Worm (Caenorhabditis elegans) whole organism, L2 larva: ENCODE results near the gene C08F1.12.
"Not testable (repeated sequence)": the region's sequence is repeated elsewhere in the genome, so short reads cannot be mapped to it uniquely, and the experiment has no call there.

Experiments
- C34F6.9 ChIP-seq: fragments of 150-350 bp; optimal IDR thresholded peaks from 2 replicates; lab custom pipeline; 2014; ENCODE audit warnings: missing biosample characterization, missing genetic modification characterization
- F13H6.1 ChIP-seq: sonication (generic microtip); optimal IDR thresholded peaks from 2 replicates; lab custom pipeline; 2016; ENCODE audit warnings: missing genetic modification characterization, missing compliant biosample characterization
- R02D3.7 ChIP-seq: fragments of 150-350 bp; optimal IDR thresholded peaks from 2 replicates; lab custom pipeline; 2014; ENCODE audit warnings: missing biosample characterization, missing genetic modification characterization
- Y55F3AM.14 ChIP-seq: fragments of 200-800 bp; sonication (Bioruptor generic); optimal IDR thresholded peaks from 2 replicates; lab custom pipeline; 2018; ENCODE audit warnings: mild to moderate bottlenecking, missing genetic modification characterization, missing compliant biosample characterization
- ZK546.5 ChIP-seq: sonication (generic microtip); optimal IDR thresholded peaks from 2 replicates; lab custom pipeline; 2017; ENCODE audit warnings: missing biosample characterization, missing genetic modification characterization
- alr-1 ChIP-seq: fragments of 150-350 bp; optimal IDR thresholded peaks from 2 replicates; lab custom pipeline; 2014; ENCODE audit warnings: missing biosample characterization, missing genetic modification characterization
- aly-2 ChIP-seq: fragments of 150-350 bp; optimal IDR thresholded peaks from 2 replicates; lab custom pipeline; 2014; ENCODE audit warnings: missing biosample characterization, missing genetic modification characterization
- ama-1 ChIP-seq: fragments of 150-350 bp; optimal IDR thresholded peaks from 2 replicates; lab custom pipeline; 2018; ENCODE audit warnings: inconsistent platforms
- ceh-16 ChIP-seq: fragments of 150-350 bp; optimal IDR thresholded peaks from 2 replicates; lab custom pipeline; 2014; ENCODE audit warnings: missing biosample characterization, missing genetic modification characterization
- ceh-82 ChIP-seq: fragments of 150-350 bp; optimal IDR thresholded peaks from 2 replicates; lab custom pipeline; 2014; ENCODE audit warnings: missing biosample characterization, missing genetic modification characterization
- crh-2 ChIP-seq: sonication (generic microtip); optimal IDR thresholded peaks from 2 replicates; lab custom pipeline; 2017; ENCODE audit warnings: missing biosample characterization, missing genetic modification characterization
- dmd-4 ChIP-seq: sonication (generic microtip); optimal IDR thresholded peaks from 2 replicates; lab custom pipeline; 2017; ENCODE audit warnings: missing biosample characterization, missing genetic modification characterization
- egl-27 ChIP-seq: sonication (generic microtip); optimal IDR thresholded peaks from 3 replicates; lab custom pipeline; 2017; ENCODE audit warnings: missing biosample characterization, missing genetic modification reagents, missing genetic modification characterization
- elt-3 ChIP-seq: sonication (generic microtip); optimal IDR thresholded peaks from 2 replicates; lab custom pipeline; 2017; ENCODE audit warnings: missing biosample characterization, missing genetic modification characterization
- fos-1 ChIP-seq: fragments of 150-350 bp; optimal IDR thresholded peaks from 2 replicates; lab custom pipeline; 2014; ENCODE audit warnings: missing biosample characterization, missing genetic modification characterization
- gmeb-1 ChIP-seq: fragments of 150-350 bp; optimal IDR thresholded peaks from 2 replicates; lab custom pipeline; 2014; ENCODE audit warnings: missing biosample characterization, missing genetic modification characterization
- lin-11 ChIP-seq: fragments of 150-350 bp; sonication (generic microtip); optimal IDR thresholded peaks from 2 replicates; lab custom pipeline; 2014; ENCODE audit warnings: missing biosample characterization, missing genetic modification characterization, inconsistent platforms, mixed read lengths
- lin-13 ChIP-seq: fragments of 150-350 bp; optimal IDR thresholded peaks from 2 replicates; lab custom pipeline; 2014; ENCODE audit warnings: missing biosample characterization, missing genetic modification reagents, missing genetic modification characterization
- lsy-2 ChIP-seq, 2 experiments: fragments of 150-350 bp in 1 of 2; sonication (generic microtip) in 1 of 2; optimal IDR thresholded peaks; 2 replicates each; lab custom pipeline; 2014 to 2017; ENCODE audit warnings: missing biosample characterization in 2 of 2, missing genetic modification characterization in 2 of 2
- mab-5 ChIP-seq: fragments of 150-350 bp; optimal IDR thresholded peaks from 2 replicates; lab custom pipeline; 2014; ENCODE audit warnings: missing biosample characterization, missing genetic modification characterization
- mbf-1 ChIP-seq: sonication (generic microtip); optimal IDR thresholded peaks from 2 replicates; lab custom pipeline; 2017; ENCODE audit warnings: missing biosample characterization, missing genetic modification characterization
- nhr-10 ChIP-seq: sonication (generic microtip); optimal IDR thresholded peaks from 2 replicates; lab custom pipeline; 2017; ENCODE audit warnings: missing biosample characterization, missing genetic modification characterization
- nhr-11 ChIP-seq: fragments of 150-350 bp; optimal IDR thresholded peaks from 2 replicates; lab custom pipeline; 2014; ENCODE audit warnings: missing biosample characterization, missing genetic modification characterization
- nhr-12 ChIP-seq: fragments of 150-350 bp; optimal IDR thresholded peaks from 2 replicates; lab custom pipeline; 2014; ENCODE audit warnings: missing biosample characterization, missing genetic modification characterization
- nhr-129 ChIP-seq: fragments of 150-350 bp; optimal IDR thresholded peaks from 2 replicates; lab custom pipeline; 2014; ENCODE audit warnings: missing biosample characterization, missing genetic modification characterization
- nhr-21 ChIP-seq: fragments of 150-350 bp; optimal IDR thresholded peaks from 2 replicates; lab custom pipeline; 2014; ENCODE audit warnings: missing biosample characterization, missing genetic modification characterization
- nhr-23 ChIP-seq: fragments of 150-350 bp; optimal IDR thresholded peaks from 2 replicates; lab custom pipeline; 2014; ENCODE audit warnings: missing biosample characterization, missing genetic modification reagents, missing genetic modification characterization
- nhr-25 ChIP-seq: fragments of 150-350 bp; sonication (generic microtip); optimal IDR thresholded peaks from 3 replicates; lab custom pipeline; 2014; ENCODE audit warnings: missing biosample characterization, missing genetic modification characterization
- nhr-6 ChIP-seq: fragments of 150-350 bp; optimal IDR thresholded peaks from 2 replicates; lab custom pipeline; 2014; ENCODE audit warnings: missing biosample characterization, missing genetic modification characterization
- nhr-77 ChIP-seq: fragments of 150-350 bp; optimal IDR thresholded peaks from 2 replicates; lab custom pipeline; 2014; ENCODE audit warnings: missing biosample characterization, missing genetic modification characterization
- peb-1 ChIP-seq: fragments of 150-350 bp; optimal IDR thresholded peaks from 2 replicates; lab custom pipeline; 2014; ENCODE audit warnings: missing biosample characterization, missing genetic modification characterization
- sma-3 ChIP-seq: sonication (generic microtip); optimal IDR thresholded peaks from 2 replicates; lab custom pipeline; 2016; ENCODE audit warnings: missing genetic modification reagents, missing genetic modification characterization, missing compliant biosample characterization
- sma-9 ChIP-seq, 2 experiments: fragments of 150-350 bp in 1 of 2; sonication (generic microtip) in 1 of 2; optimal IDR thresholded peaks; 2 replicates each; lab custom pipeline; 2014 to 2016; ENCODE audit warnings: missing genetic modification characterization in 2 of 2, mild to moderate bottlenecking in 1 of 2, missing biosample characterization in 1 of 2, missing compliant biosample characterization in 1 of 2, missing genetic modification reagents in 1 of 2, moderate library complexity in 1 of 2
- snpc-4 ChIP-seq: fragments of 150-350 bp; optimal IDR thresholded peaks from 2 replicates; lab custom pipeline; 2014; ENCODE audit warnings: missing biosample characterization, missing genetic modification characterization
- unc-55 ChIP-seq: fragments of 150-350 bp; sonication (generic microtip); optimal IDR thresholded peaks from 3 replicates; lab custom pipeline; 2014; ENCODE audit warnings: missing biosample characterization, missing genetic modification reagents, missing genetic modification characterization
- unc-62 ChIP-seq: fragments of 150-350 bp; optimal IDR thresholded peaks from 2 replicates; lab custom pipeline; 2014; ENCODE audit warnings: missing biosample characterization, missing genetic modification reagents, missing genetic modification characterization
- zag-1 ChIP-seq: fragments of 150-350 bp; optimal IDR thresholded peaks from 2 replicates; lab custom pipeline; 2014; ENCODE audit warnings: missing biosample characterization, missing genetic modification characterization
- ztf-11 ChIP-seq: sonication (generic microtip); optimal IDR thresholded peaks from 2 replicates; lab custom pipeline; 2017; ENCODE audit warnings: missing biosample characterization, missing genetic modification characterization
- ztf-4 ChIP-seq: fragments of 150-350 bp; optimal IDR thresholded peaks from 2 replicates; lab custom pipeline; 2014; ENCODE audit warnings: missing biosample characterization, missing genetic modification characterization

C08F1.12 gene

DNA sequence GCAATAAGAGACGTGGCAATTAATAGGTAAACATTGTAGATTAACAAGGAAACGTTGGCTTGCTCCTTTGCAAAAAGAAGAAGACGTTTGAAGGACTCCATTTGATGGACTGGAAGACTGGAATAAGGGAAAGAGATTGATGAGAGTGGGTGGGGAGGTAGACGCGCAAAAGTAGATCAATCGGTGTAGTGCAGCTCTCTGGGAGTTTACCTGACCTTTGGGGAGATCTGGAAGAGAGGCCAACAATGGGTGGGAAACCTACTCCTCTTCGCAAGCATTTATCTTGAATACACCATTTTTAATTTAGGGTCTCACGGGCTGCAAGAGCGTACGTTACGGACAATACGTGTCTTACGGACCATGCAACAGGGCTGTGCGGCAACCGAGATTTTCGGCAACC, at the start of gene C08F1.12:
TSS of gene C08F1.12 (minus strand) at position 101 of the 400 bp plus-strand sequence.
- TF ChIP-seq nhr-12 (tag; lab: Kevin White, UChicago) = no peak
- TF ChIP-seq crh-2 (tag; lab: Kevin White, UChicago) = no peak
- TF ChIP-seq fos-1 (tag; lab: Kevin White, UChicago) = no peak
- no peak for TF ChIP-seq ceh-16
- TF ChIP-seq snpc-4 (tag; lab: Kevin White, UChicago) = no peak
- TF ChIP-seq alr-1 (tag; lab: Kevin White, UChicago) = no peak
- TF ChIP-seq zag-1 (tag; lab: Kevin White, UChicago) = no peak
- no peak for TF ChIP-seq F13H6.1
- no peak for TF ChIP-seq unc-55 (GFP tag; lab: Kevin White, UChicago)
- no peak for TF ChIP-seq R02D3.7 (tag; lab: Kevin White, UChicago)
- no peak for TF ChIP-seq egl-27
- TF ChIP-seq ceh-82 (tag; lab: Kevin White, UChicago) = no peak
- TF ChIP-seq C34F6.9 (tag; lab: Kevin White, UChicago) = no peak
- TF ChIP-seq lsy-2 (tag; optimal IDR thresholded peaks at IDR 0.05; lab: Kevin White, UChicago) = no peak
- no peak for TF ChIP-seq elt-3 (tag; lab: Kevin White, UChicago)
- no peak for TF ChIP-seq lin-11 (tag; lab: Kevin White, UChicago)
- no peak for TF ChIP-seq nhr-25 (tag; lab: Kevin White, UChicago)
- TF ChIP-seq dmd-4 (tag; lab: Kevin White, UChicago) = no peak
- TF ChIP-seq mab-5 (tag; lab: Kevin White, UChicago) = no peak

DNA sequence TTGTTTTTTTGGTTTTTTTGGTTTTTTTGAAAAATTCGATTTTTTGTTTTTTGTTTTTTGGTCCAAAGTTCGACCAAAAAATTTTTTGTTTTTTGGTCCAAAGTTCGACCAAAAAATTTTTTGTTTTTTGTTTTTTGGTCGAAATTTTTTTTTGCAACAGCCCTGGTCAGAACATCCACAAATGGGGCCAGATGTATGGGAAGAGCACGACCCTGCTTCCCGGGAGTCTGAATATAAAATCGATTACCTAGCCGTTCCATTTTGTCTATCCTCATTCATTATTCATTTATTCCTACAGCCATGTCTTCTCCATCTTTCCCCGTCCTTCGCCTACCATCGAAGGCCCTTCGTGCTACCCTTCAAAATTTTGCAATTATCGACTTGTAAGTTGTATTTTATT, 47.8 kb upstream of the C08F1.12 start, which contains the start of gene fbxb-95:
TSS of gene fbxb-95 (plus strand) at position 301 of the 400 bp plus-strand sequence.
- not testable (repeated sequence) for TF ChIP-seq lin-11 (tag; lab: Kevin White, UChicago); nhr-23; dmd-4 (tag; lab: Kevin White, UChicago)

DNA sequence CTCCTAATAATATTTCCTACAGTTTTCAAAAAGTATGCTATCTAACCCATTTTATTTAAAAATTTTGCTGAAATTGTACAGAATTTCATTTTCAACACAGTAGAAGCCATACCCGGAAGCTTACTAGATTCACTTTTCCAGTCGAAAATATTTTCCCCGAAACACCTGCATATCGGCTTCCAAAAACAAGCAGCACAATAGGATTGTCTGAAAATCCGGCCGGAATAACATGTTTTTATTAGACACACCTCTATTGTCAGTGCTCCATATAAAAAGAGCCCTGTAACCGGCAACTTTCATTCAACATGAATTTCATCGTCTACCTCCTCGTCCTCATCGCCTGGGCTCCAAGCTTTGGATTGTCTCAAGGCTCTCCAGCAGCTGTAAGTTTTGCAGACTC, 46.2 kb upstream of the C08F1.12 start, which contains the start of gene C52E2.2:
TSS of gene C52E2.2 (plus strand) at position 301 of the 400 bp plus-strand sequence.
- TF ChIP-seq sma-3 (GFP tag; lab: Kevin White, UChicago) = no peak
- no peak for TF ChIP-seq egl-27
- no peak for TF ChIP-seq ceh-82 (tag; lab: Kevin White, UChicago)
- TF ChIP-seq mab-5 (tag; lab: Kevin White, UChicago) = no peak
- no peak for TF ChIP-seq gmeb-1
- TF ChIP-seq ama-1 = no peak
- TF ChIP-seq nhr-11 (tag; lab: Kevin White, UChicago) = no peak
- TF ChIP-seq alr-1 (tag; lab: Kevin White, UChicago) = no peak
- no peak for TF ChIP-seq ZK546.5 (tag; lab: Kevin White, UChicago)
- no peak for TF ChIP-seq unc-62
- TF ChIP-seq, all 48 proteins: peak for 0

DNA sequence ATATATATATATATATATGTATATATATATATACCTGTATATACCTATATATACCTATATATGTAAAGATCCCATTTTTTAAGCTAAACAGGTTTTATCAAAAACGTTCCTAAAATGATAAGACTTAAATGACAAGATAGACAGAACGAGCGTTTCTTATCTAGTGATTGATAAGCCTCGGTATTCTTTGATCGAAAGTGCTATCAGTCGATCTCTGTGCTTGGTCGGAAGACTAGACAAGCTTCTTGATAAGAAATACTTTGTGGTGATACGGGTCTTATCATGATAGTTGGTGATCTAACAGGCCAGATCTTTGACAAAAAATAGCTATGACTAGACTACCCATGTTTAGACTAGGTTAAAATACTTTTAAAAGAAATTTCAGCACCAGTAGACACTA, 45.5 kb upstream of the C08F1.12 start:
- TF ChIP-seq nhr-23 = no peak
- TF ChIP-seq fos-1 (tag; lab: Kevin White, UChicago) = peak; percentile 97
- peak; percentile 22 for TF ChIP-seq nhr-21 (tag; lab: Kevin White, UChicago)
- peak; percentile 36 for TF ChIP-seq crh-2 (tag; lab: Kevin White, UChicago)
- TF ChIP-seq peb-1 (tag; lab: Kevin White, UChicago) = no peak
- TF ChIP-seq F13H6.1 = peak; percentile 32
- TF ChIP-seq gmeb-1 = peak; percentile 25
- TF ChIP-seq lin-11 (tag; lab: Kevin White, UChicago) = no peak
- TF ChIP-seq nhr-10 (tag; lab: Kevin White, UChicago) = no peak
- TF ChIP-seq egl-27 = peak; percentile 83
- peak; percentile 91 for TF ChIP-seq sma-9 (GFP tag; optimal IDR thresholded peaks at IDR 0.05; lab: Kevin White, UChicago)
- TF ChIP-seq sma-9 (tag; optimal IDR thresholded peaks at IDR 0.05; lab: Kevin White, UChicago) = no peak
- peak; percentile 57 for TF ChIP-seq sma-3 (GFP tag; lab: Kevin White, UChicago)

DNA sequence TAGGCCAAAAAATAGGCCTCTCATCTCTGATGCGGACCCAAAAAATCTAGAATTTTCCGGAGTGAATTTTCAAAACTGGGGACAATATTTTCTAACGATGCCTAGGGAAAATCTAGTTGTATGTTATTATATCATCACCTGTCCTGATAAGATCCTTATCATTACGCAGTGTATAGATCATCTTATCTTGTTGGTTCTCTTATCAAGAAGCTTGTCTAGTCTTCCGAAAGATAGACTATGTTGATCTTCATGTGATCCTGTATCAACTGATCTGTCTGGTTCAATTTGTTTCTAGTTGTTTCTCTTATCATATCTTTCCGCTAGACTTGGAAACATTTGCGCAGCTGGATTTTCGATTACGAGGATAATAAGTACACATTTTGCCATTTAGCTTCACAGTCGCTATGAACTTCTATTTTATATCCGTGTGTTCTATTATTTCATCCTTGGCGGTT, 44.6 kb upstream of the C08F1.12 start, which contains the start of gene C52E2.3:
TSS of gene C52E2.3 (plus strand) at position 405 of the 455 bp plus-strand sequence.
- TF ChIP-seq ztf-4 = no peak
- TF ChIP-seq R02D3.7 (tag; lab: Kevin White, UChicago) = no peak
- TF ChIP-seq lsy-2 (tag; optimal IDR thresholded peaks at IDR 0.05; lab: Kevin White, UChicago) = no peak
- no peak for TF ChIP-seq lin-13
- no peak for TF ChIP-seq nhr-6
- TF ChIP-seq unc-62 = no peak
- TF ChIP-seq nhr-129 = no peak
- TF ChIP-seq Y55F3AM.14 (GFP tag; lab: Kevin White, UChicago) = no peak
- no peak for TF ChIP-seq ztf-11
- TF ChIP-seq unc-55 (GFP tag; lab: Kevin White, UChicago) = no peak
- no peak for TF ChIP-seq nhr-77 (tag; lab: Kevin White, UChicago)
- no peak for TF ChIP-seq mbf-1
- TF ChIP-seq ceh-82 (tag; lab: Kevin White, UChicago) = no peak
- no peak for TF ChIP-seq zag-1 (tag; lab: Kevin White, UChicago)
- TF ChIP-seq sma-9 (GFP tag; optimal IDR thresholded peaks at IDR 0.05; lab: Kevin White, UChicago) = no peak
- TF ChIP-seq sma-9 (tag; optimal IDR thresholded peaks at IDR 0.05; lab: Kevin White, UChicago) = no peak
- no peak for TF ChIP-seq nhr-25 (tag; lab: Kevin White, UChicago)
- TF ChIP-seq C34F6.9 (tag; lab: Kevin White, UChicago) = no peak
- no peak for TF ChIP-seq aly-2
- no peak for TF ChIP-seq ama-1
- no peak for TF ChIP-seq F13H6.1
